Worm (Caenorhabditis elegans): ENCODE data around the gene mec-12.

ce11 chrIII:3109564-3109963 lies 29.5 kb downstream of the mec-12 start:
- TF ChIP-seq C34B4.2 (tag; optimal IDR thresholded peaks at IDR 0.05) (no peak), sox-4 (tag; optimal IDR thresholded peaks at IDR 0.05) (no peak), nhr-71 (tag; optimal IDR thresholded peaks at IDR 0.05) (no peak), mdl-1 (tag; optimal IDR thresholded peaks at IDR 0.05) (no peak), lin-15B (tag; optimal IDR thresholded peaks at IDR 0.05) (no peak), egl-13 (tag; optimal IDR thresholded peaks at IDR 0.05) (no peak), nhr-28 (tag; optimal IDR thresholded peaks at IDR 0.05) (no peak)

Data from whole organism, L1 larva.